Fruit fly (Drosophila melanogaster): Measurements from ENCODE around the gene Acp36DE.

Acp36DE gene

DNA sequence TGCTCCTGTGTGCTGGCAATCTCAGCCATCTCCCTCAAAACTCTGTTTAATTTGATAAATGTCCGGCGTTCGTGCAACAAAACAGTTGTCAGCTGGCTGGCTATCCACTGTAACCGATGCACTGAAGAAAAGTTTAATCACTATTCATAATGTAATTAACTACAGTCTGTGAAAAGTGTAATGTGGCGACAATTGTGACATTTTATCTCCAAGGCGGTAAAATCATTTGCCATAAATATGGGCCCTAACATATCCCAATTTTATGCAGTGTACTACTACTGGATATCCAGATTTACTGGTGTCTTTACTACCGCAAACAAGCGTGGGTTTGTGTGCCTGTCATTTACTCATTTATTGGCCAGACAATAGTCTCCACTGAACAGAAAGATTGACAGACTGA, 30.1 kb downstream of the Acp36DE start:
- TF ChIP-seq foxo (GFP tag; optimal IDR thresholded peaks at IDR 0.05) (peak in 1 of 2 experiments; percentile 35), br (GFP tag; optimal IDR thresholded peaks at IDR 0.05) (peak; percentile 2), rgr (GFP tag; optimal IDR thresholded peaks at IDR 0.05) (peak; percentile 11), Mio (GFP tag; optimal IDR thresholded peaks at IDR 0.05) (no peak), CG32264 (GFP tag; optimal IDR thresholded peaks at IDR 0.05) (no peak), dsf (GFP tag; optimal IDR thresholded peaks at IDR 0.05; ENCODE audit: borderline replicate concordance) (no peak), fru (GFP tag; optimal IDR thresholded peaks at IDR 0.05) (peak; percentile 30), Vsx2 (GFP tag; optimal IDR thresholded peaks at IDR 0.05; ENCODE audit: partially characterized antibody) (no peak), ey (GFP tag; optimal IDR thresholded peaks at IDR 0.05) (peak; percentile 13), Hr78 (GFP tag; optimal IDR thresholded peaks at IDR 0.05) (no peak)

DNA sequence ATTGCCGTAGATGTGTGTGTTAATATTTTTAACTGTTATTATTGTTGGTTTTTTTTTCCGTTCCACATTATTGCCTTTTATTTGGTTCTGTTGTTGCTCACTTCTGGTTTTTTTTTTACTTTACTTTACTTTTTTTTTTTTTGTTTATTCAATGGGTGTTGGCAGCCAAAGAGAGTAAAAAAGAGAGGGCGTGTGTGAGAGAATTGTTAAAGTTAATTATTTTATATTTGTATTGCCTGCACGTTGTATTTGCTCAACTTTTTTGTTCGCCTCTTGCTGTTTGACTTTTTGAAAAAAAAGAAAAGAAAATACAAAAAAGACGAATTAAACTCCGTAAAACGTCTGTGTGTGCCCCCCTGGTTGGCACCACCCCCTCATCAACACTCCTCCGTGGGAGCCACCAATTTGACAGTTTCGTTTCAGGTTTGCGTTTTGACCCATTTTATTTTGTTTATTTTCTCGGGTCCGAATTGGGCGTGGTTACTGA, 31.2 kb downstream of the Acp36DE start:
- TF ChIP-seq lola (GFP tag; optimal IDR thresholded peaks at IDR 0.05) (no peak), pan (optimal IDR thresholded peaks at IDR 0.05) (no peak), OdsH (GFP tag; optimal IDR thresholded peaks at IDR 0.05) (peak; percentile 58), Hr83 (GFP tag; optimal IDR thresholded peaks at IDR 0.05; ENCODE audit: poor library complexity, severe bottlenecking) (peak; percentile 74), jim (GFP tag; optimal IDR thresholded peaks at IDR 0.05) (peak; percentile 82), N (GFP tag; optimal IDR thresholded peaks at IDR 0.05) (no peak), dl (GFP tag; optimal IDR thresholded peaks at IDR 0.05; ENCODE audit: insufficient read depth in 1 of 2, partially characterized antibody in 2 of 2) (no peak), CG32264 (GFP tag; optimal IDR thresholded peaks at IDR 0.05) (peak; percentile 52), Hnf4 (GFP tag; optimal IDR thresholded peaks at IDR 0.05) (peak; percentile 43), Myc (optimal IDR thresholded peaks at IDR 0.05) (no peak), h (GFP tag; optimal IDR thresholded peaks at IDR 0.05) (peak; percentile 64), CG9705 (GFP tag; optimal IDR thresholded peaks at IDR 0.05) (peak; percentile 54), brk (GFP tag; optimal IDR thresholded peaks at IDR 0.05) (no peak), rgr (GFP tag; optimal IDR thresholded peaks at IDR 0.05) (peak; percentile 68), Rel (GFP tag; optimal IDR thresholded peaks at IDR 0.05) (peak; percentile 90), Rel (tag; optimal IDR thresholded peaks at IDR 0.05) (peak; percentile 68), dmrt93B (GFP tag; optimal IDR thresholded peaks at IDR 0.05) (peak; percentile 59), CrebA (GFP tag; optimal IDR thresholded peaks at IDR 0.05; ENCODE audit: borderline replicate concordance) (peak; percentile 79), Abd-B (GFP tag; optimal IDR thresholded peaks at IDR 0.05) (no peak), usp (GFP tag; optimal IDR thresholded peaks at IDR 0.05) (no peak), dsf (GFP tag; optimal IDR thresholded peaks at IDR 0.05; ENCODE audit: borderline replicate concordance) (no peak), Vsx2 (GFP tag; optimal IDR thresholded peaks at IDR 0.05; ENCODE audit: partially characterized antibody) (no peak), woc (GFP tag; optimal IDR thresholded peaks at IDR 0.05) (no peak), Sp1 (GFP tag; optimal IDR thresholded peaks at IDR 0.05) (peak; percentile 79), Dfd (GFP tag; optimal IDR thresholded peaks at IDR 0.05) (no peak), psq (GFP tag; optimal IDR thresholded peaks at IDR 0.05) (peak; percentile 27), Mio (GFP tag; optimal IDR thresholded peaks at IDR 0.05) (no peak), Jra (GFP tag; optimal IDR thresholded peaks at IDR 0.05) (no peak), ey (GFP tag; optimal IDR thresholded peaks at IDR 0.05) (no peak), Hr78 (GFP tag; optimal IDR thresholded peaks at IDR 0.05) (no peak), fru (GFP tag; optimal IDR thresholded peaks at IDR 0.05) (peak; percentile 68), sv (GFP tag; optimal IDR thresholded peaks at IDR 0.05) (no peak), sage (GFP tag; optimal IDR thresholded peaks at IDR 0.05) (peak; percentile 54), HLH106 (tag; optimal IDR thresholded peaks at IDR 0.05) (peak; percentile 47), foxo (GFP tag; optimal IDR thresholded peaks at IDR 0.05) (peak; percentile 5 to 59), br (GFP tag; optimal IDR thresholded peaks at IDR 0.05) (peak; percentile 43), GATAd (GFP tag; optimal IDR thresholded peaks at IDR 0.05) (no peak), tai (GFP tag; optimal IDR thresholded peaks at IDR 0.05) (no peak), Dif (GFP tag; optimal IDR thresholded peaks at IDR 0.05; ENCODE audit: partially characterized antibody) (no peak)

DNA sequence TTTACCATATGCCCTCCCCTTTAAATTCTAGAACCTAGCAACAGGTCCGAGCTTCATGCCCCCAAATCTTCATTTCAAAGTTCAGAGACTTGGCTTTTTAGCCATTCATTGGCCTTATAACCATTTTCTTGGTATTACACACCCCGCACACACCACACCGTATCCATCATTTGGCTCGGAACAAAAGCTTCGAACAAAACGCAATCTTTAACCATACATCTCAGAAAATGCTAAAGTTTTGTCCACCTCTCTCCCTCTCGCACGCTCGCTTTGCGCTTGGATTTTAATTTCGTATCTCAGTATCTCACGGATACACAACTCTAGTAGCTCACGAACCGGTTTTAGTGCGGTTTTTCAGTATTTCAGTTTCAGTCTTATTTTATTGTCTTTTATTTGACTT, 31.8 kb downstream of the Acp36DE start:
- no peak for TF ChIP-seq Abd-B (GFP tag; optimal IDR thresholded peaks at IDR 0.05)
- no peak for TF ChIP-seq rgr (GFP tag; optimal IDR thresholded peaks at IDR 0.05)
- TF ChIP-seq fru (GFP tag; optimal IDR thresholded peaks at IDR 0.05), result no peak
- TF ChIP-seq Hr83 (GFP tag; optimal IDR thresholded peaks at IDR 0.05; ENCODE audit: poor library complexity, severe bottlenecking), result no peak
- no peak for TF ChIP-seq OdsH (GFP tag; optimal IDR thresholded peaks at IDR 0.05)
- TF ChIP-seq Dfd (GFP tag; optimal IDR thresholded peaks at IDR 0.05), result no peak
- TF ChIP-seq dl (GFP tag; optimal IDR thresholded peaks at IDR 0.05; ENCODE audit: insufficient read depth in 1 of 2, partially characterized antibody in 2 of 2), result no peak
- TF ChIP-seq HLH106 (tag; optimal IDR thresholded peaks at IDR 0.05), result no peak
- no peak for TF ChIP-seq tai (GFP tag; optimal IDR thresholded peaks at IDR 0.05)
- no peak for TF ChIP-seq sage (GFP tag; optimal IDR thresholded peaks at IDR 0.05)
- no peak for TF ChIP-seq CG9705 (GFP tag; optimal IDR thresholded peaks at IDR 0.05)
- no peak for TF ChIP-seq ey (GFP tag; optimal IDR thresholded peaks at IDR 0.05)
